Fruit fly (Drosophila melanogaster): ENCODE data around the gene nAChRbeta3.

DNA sequence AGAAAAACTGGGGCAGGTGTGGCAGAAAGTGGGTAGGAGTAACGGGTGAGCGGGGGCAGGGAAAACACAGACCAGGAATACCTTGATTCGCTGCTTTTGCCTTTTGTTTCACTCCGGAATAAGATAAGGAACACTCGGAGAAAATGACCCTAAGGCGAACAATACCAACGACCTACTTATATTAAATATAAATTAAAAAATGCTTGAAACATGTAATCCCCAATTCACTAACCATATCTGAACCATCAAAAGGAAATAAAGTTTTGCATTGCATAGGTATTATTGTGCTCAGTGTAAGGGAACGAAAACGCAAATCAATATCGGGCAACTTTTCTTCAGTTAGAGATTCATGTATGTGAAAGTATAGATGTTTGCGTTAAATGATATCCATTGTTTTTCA lies 32.9 kb upstream of the nAChRbeta3 start:
- TF ChIP-seq cic (GFP tag; optimal IDR thresholded peaks at IDR 0.05) (no peak), bab1 (GFP tag; optimal IDR thresholded peaks at IDR 0.05) (no peak), CG14711 (tag; optimal IDR thresholded peaks at IDR 0.05) (no peak)

All from whole organism, adult.